Fruit fly (Drosophila melanogaster) whole organism, embryonic: ENCODE results near the gene Dhdds.

ENCODE experiments used
- ATbp ChIP-seq: fragments of 200-800 bp; sonication (Bioruptor generic); optimal IDR thresholded peaks from 2 replicates; lab custom pipeline; 2017; ENCODE audit warnings: missing biosample characterization, mild to moderate bottlenecking, missing genetic modification characterization, missing genetic modification reagents
- CG11398 ChIP-seq: fragments of 200-800 bp; sonication (Bioruptor generic); optimal IDR thresholded peaks from 2 replicates; lab custom pipeline; 2016; ENCODE audit warnings: missing biosample characterization, missing genetic modification characterization
- CG12391 ChIP-seq: fragments of 200-800 bp; sonication (Bioruptor generic); optimal IDR thresholded peaks from 3 replicates; lab custom pipeline; 2018; ENCODE audit warnings: missing biosample characterization, mild to moderate bottlenecking, missing genetic modification characterization, moderate library complexity
- CG13424 ChIP-seq: fragments of 200-800 bp; sonication (Bioruptor generic); optimal IDR thresholded peaks from 2 replicates; lab custom pipeline; 2019; ENCODE audit warnings: missing biosample characterization, mild to moderate bottlenecking, missing genetic modification characterization, moderate library complexity
- CG16863 ChIP-seq: fragments of 200-800 bp; sonication (Bioruptor generic); optimal IDR thresholded peaks from 3 replicates; lab custom pipeline; 2016; ENCODE audit warnings: missing biosample characterization, missing genetic modification characterization
- CG17802 ChIP-seq: fragments of 200-800 bp; sonication (Bioruptor generic); optimal IDR thresholded peaks from 2 replicates; lab custom pipeline; 2018; ENCODE audit warnings: missing biosample characterization, mild to moderate bottlenecking, missing genetic modification characterization, moderate library complexity
- CG30431 ChIP-seq: fragments of 200-800 bp; sonication (Bioruptor generic); optimal IDR thresholded peaks from 2 replicates; lab custom pipeline; 2017; ENCODE audit warnings: missing biosample characterization, missing genetic modification characterization
- CG3065 ChIP-seq: fragments of 200-800 bp; sonication (Bioruptor generic); optimal IDR thresholded peaks from 2 replicates; lab custom pipeline; 2016; ENCODE audit warnings: missing biosample characterization, missing genetic modification characterization
- CG31224 ChIP-seq: fragments of 200-800 bp; sonication (Bioruptor generic); IDR thresholded peaks from 2 replicates; pipeline ENCODE4 v1.3.6; 2022; ENCODE audit warnings: missing biosample characterization, missing genetic modification characterization
- CG33213 ChIP-seq: fragments of 200-800 bp; sonication (Bioruptor generic); optimal IDR thresholded peaks from 3 replicates; lab custom pipeline; 2016; ENCODE audit warnings: missing biosample characterization, missing genetic modification characterization
- CG5953 ChIP-seq: fragments of 200-800 bp; sonication (Bioruptor generic); IDR thresholded peaks from 2 replicates; pipeline ENCODE4 v1.3.6; 2022; ENCODE audit warnings: missing biosample characterization, missing genetic modification characterization
- CG6683 ChIP-seq: fragments of 200-800 bp; sonication (Bioruptor generic); optimal IDR thresholded peaks from 2 replicates; lab custom pipeline; 2017; ENCODE audit warnings: missing biosample characterization, mild to moderate bottlenecking, missing genetic modification characterization, missing genetic modification reagents
- CG7786 ChIP-seq: fragments of 200-800 bp; sonication (Bioruptor generic); optimal IDR thresholded peaks from 2 replicates; lab custom pipeline; 2016; ENCODE audit warnings: missing biosample characterization, missing genetic modification characterization
- CG8359 ChIP-seq: fragments of 200-800 bp; sonication (Bioruptor generic); optimal IDR thresholded peaks from 2 replicates; lab custom pipeline; 2017; ENCODE audit warnings: missing biosample characterization, mild to moderate bottlenecking, missing genetic modification characterization, borderline replicate concordance
- D ChIP-seq, 2 experiments: fragments of 200-800 bp in 1 of 2; fragments of >200 bp in 1 of 2; sonication (Bioruptor generic) in 1 of 2; optimal IDR thresholded peaks; 2 replicates in 1 of 2; 3 replicates in 1 of 2; lab custom pipeline; 2017; ENCODE audit warnings: mild to moderate bottlenecking in 1 of 2, missing biosample characterization in 1 of 2, missing genetic modification characterization in 1 of 2, missing genetic modification reagents in 1 of 2
- Deaf1 ChIP-seq: fragments of 200-800 bp; optimal IDR thresholded peaks from 3 replicates; lab custom pipeline; 2019; ENCODE audit warnings: missing biosample characterization, mild to moderate bottlenecking, missing genetic modification characterization, moderate library complexity
- Doc3 ChIP-seq: fragments of 200-800 bp; sonication (Bioruptor generic); IDR thresholded peaks from 3 replicates; pipeline ENCODE4 v1.3.6; 2022; ENCODE audit warnings: missing biosample characterization, missing genetic modification characterization; ENCODE audit not compliant: partially characterized antibody
- Dp ChIP-seq: fragments of 200-800 bp; sonication (Bioruptor generic); optimal IDR thresholded peaks from 2 replicates; lab custom pipeline; 2018; ENCODE audit warnings: missing biosample characterization, mild to moderate bottlenecking, missing genetic modification characterization, moderate library complexity
- E2f1 ChIP-seq: fragments of 200-800 bp; sonication (Bioruptor generic); IDR thresholded peaks from 2 replicates; pipeline ENCODE4 v1.3.6; 2022; ENCODE audit warnings: missing biosample characterization, missing genetic modification characterization
- HLHmδ ChIP-seq: fragments of 200-800 bp; sonication (Bioruptor generic); optimal IDR thresholded peaks from 2 replicates; lab custom pipeline; 2018; ENCODE audit warnings: missing biosample characterization, mild to moderate bottlenecking, missing genetic modification characterization, moderate library complexity
- Hr78 ChIP-seq, 2 experiments: fragments of 200-800 bp in 1 of 2; fragments of >200 bp in 1 of 2; sonication (Bioruptor generic) in 1 of 2; optimal IDR thresholded peaks; 2 replicates each; lab custom pipeline; 2017 to 2019; ENCODE audit warnings: missing biosample characterization in 2 of 2, missing genetic modification characterization in 2 of 2, mild to moderate bottlenecking in 1 of 2, moderate library complexity in 1 of 2
- NC2β ChIP-seq: fragments of 200-800 bp; sonication (Bioruptor generic); optimal IDR thresholded peaks from 2 replicates; lab custom pipeline; 2016; ENCODE audit warnings: missing biosample characterization, missing genetic modification characterization
- Sin3A ChIP-seq: fragments of >200 bp; optimal IDR thresholded peaks from 2 replicates; lab custom pipeline; 2018
- Spps ChIP-seq: fragments of 200-800 bp; sonication (Bioruptor generic); optimal IDR thresholded peaks from 2 replicates; lab custom pipeline; 2018; ENCODE audit warnings: missing biosample characterization, mild to moderate bottlenecking, missing genetic modification characterization
- Usf ChIP-seq: fragments of 200-800 bp; sonication (Bioruptor generic); optimal IDR thresholded peaks from 2 replicates; lab custom pipeline; 2017; ENCODE audit warnings: missing genotype, missing biosample characterization, missing genetic modification characterization
- Xbp1 ChIP-seq: fragments of 200-800 bp; sonication (Bioruptor generic); optimal IDR thresholded peaks from 3 replicates; lab custom pipeline; 2016; ENCODE audit warnings: missing biosample characterization, mild to moderate bottlenecking, missing genetic modification characterization
- ab ChIP-seq: fragments of 200-800 bp; sonication (Bioruptor generic); optimal IDR thresholded peaks from 2 replicates; lab custom pipeline; 2016; ENCODE audit warnings: missing biosample characterization, missing genetic modification characterization
- ac ChIP-seq: fragments of 200-800 bp; sonication (Bioruptor generic); optimal IDR thresholded peaks from 3 replicates; lab custom pipeline; 2017; ENCODE audit warnings: missing biosample characterization, mild to moderate bottlenecking, missing genetic modification characterization
- az2 ChIP-seq: fragments of 200-800 bp; sonication (Bioruptor generic); optimal IDR thresholded peaks from 3 replicates; lab custom pipeline; 2016; ENCODE audit warnings: missing biosample characterization, missing genetic modification characterization
- bab2 ChIP-seq: fragments of 200-800 bp; sonication (Bioruptor generic); optimal IDR thresholded peaks from 2 replicates; lab custom pipeline; 2016; ENCODE audit warnings: missing biosample characterization, missing genetic modification characterization
- chif ChIP-seq, 2 experiments: fragments of 200-800 bp; sonication (Bioruptor generic); optimal IDR thresholded peaks; 3 replicates each; lab custom pipeline; 2016; ENCODE audit warnings: missing biosample characterization in 2 of 2, missing genetic modification characterization in 2 of 2
- cwo ChIP-seq: fragments of 200-800 bp; sonication (Bioruptor generic); optimal IDR thresholded peaks from 3 replicates; lab custom pipeline; 2017; ENCODE audit warnings: missing biosample characterization, missing genetic modification characterization, mild to moderate bottlenecking, moderate library complexity, missing genetic modification reagents
- disco-r ChIP-seq: fragments of 200-800 bp; sonication (Bioruptor generic); optimal IDR thresholded peaks from 2 replicates; lab custom pipeline; 2016; ENCODE audit warnings: missing biosample characterization, missing genetic modification characterization
- dmrt99B ChIP-seq: fragments of 200-800 bp; sonication (Bioruptor generic); optimal IDR thresholded peaks from 2 replicates; lab custom pipeline; 2018; ENCODE audit warnings: missing biosample characterization, mild to moderate bottlenecking, missing genetic modification characterization, moderate library complexity
- dpn ChIP-seq, 2 experiments: fragments of 200-800 bp; sonication (Bioruptor generic); optimal IDR thresholded peaks; 3 replicates each; lab custom pipeline; 2016; ENCODE audit warnings: missing biosample characterization in 2 of 2, missing genetic modification characterization in 2 of 2
- emc ChIP-seq: fragments of 200-800 bp; sonication (Bioruptor generic); optimal IDR thresholded peaks from 2 replicates; lab custom pipeline; 2016; ENCODE audit warnings: missing biosample characterization, missing genetic modification characterization
- exex ChIP-seq: fragments of 200-800 bp; sonication (Bioruptor generic); optimal IDR thresholded peaks from 4 replicates; lab custom pipeline; 2018; ENCODE audit warnings: missing biosample characterization, mild to moderate bottlenecking, missing genetic modification characterization, moderate library complexity
- gro ChIP-seq: fragments of 200-800 bp; sonication (Bioruptor generic); optimal IDR thresholded peaks from 2 replicates; lab custom pipeline; 2016; ENCODE audit warnings: missing biosample characterization, missing genetic modification characterization
- her ChIP-seq: fragments of 200-800 bp; sonication (Bioruptor generic); optimal IDR thresholded peaks from 2 replicates; lab custom pipeline; 2016; ENCODE audit warnings: missing biosample characterization, missing genetic modification characterization
- nerfin-2 ChIP-seq: fragments of 200-800 bp; sonication (Bioruptor generic); IDR thresholded peaks from 2 replicates; pipeline ENCODE4 v1.3.6; 2022; ENCODE audit warnings: missing biosample characterization, missing genetic modification characterization; ENCODE audit not compliant: partially characterized antibody
- nmo ChIP-seq: fragments of 200-800 bp; sonication (Bioruptor generic); optimal IDR thresholded peaks from 2 replicates; lab custom pipeline; 2018; ENCODE audit warnings: missing biosample characterization, mild to moderate bottlenecking, missing genetic modification characterization, moderate library complexity
- pfk ChIP-seq: fragments of 200-800 bp; sonication (Bioruptor generic); optimal IDR thresholded peaks from 2 replicates; lab custom pipeline; 2018; ENCODE audit warnings: missing biosample characterization, mild to moderate bottlenecking, missing genetic modification characterization, moderate library complexity
- pros ChIP-seq: fragments of 200-800 bp; sonication (Bioruptor generic); optimal IDR thresholded peaks from 3 replicates; lab custom pipeline; 2019; ENCODE audit warnings: missing biosample characterization, mild to moderate bottlenecking, missing genetic modification characterization, moderate library complexity
- salm ChIP-seq: fragments of 200-800 bp; sonication (Bioruptor generic); optimal IDR thresholded peaks from 2 replicates; lab custom pipeline; 2018; ENCODE audit warnings: missing biosample characterization, mild to moderate bottlenecking, missing genetic modification characterization
- shn ChIP-seq: fragments of 200-800 bp; sonication (Bioruptor generic); optimal IDR thresholded peaks from 3 replicates; lab custom pipeline; 2016; ENCODE audit warnings: missing biosample characterization, missing genetic modification characterization
- sob ChIP-seq: fragments of 200-800 bp; sonication (Bioruptor generic); IDR thresholded peaks from 2 replicates; pipeline ENCODE4 v1.3.6; 2022; ENCODE audit warnings: missing biosample characterization, missing genetic modification characterization
- tio ChIP-seq: fragments of 200-800 bp; sonication (Bioruptor generic); optimal IDR thresholded peaks from 2 replicates; lab custom pipeline; 2017; ENCODE audit warnings: missing biosample characterization, missing genetic modification characterization, inconsistent platforms
- vfl ChIP-seq: fragments of 200-800 bp; sonication (Bioruptor generic); optimal IDR thresholded peaks from 2 replicates; lab custom pipeline; 2016; ENCODE audit warnings: missing biosample characterization, missing genetic modification characterization
- zen2 ChIP-seq: fragments of 200-800 bp; sonication (Bioruptor generic); IDR thresholded peaks from 3 replicates; pipeline ENCODE4 v1.3.6; 2022; ENCODE audit warnings: missing biosample characterization, missing genetic modification characterization; ENCODE audit not compliant: partially characterized antibody
- zf30C ChIP-seq: fragments of 200-800 bp; sonication (Bioruptor generic); optimal IDR thresholded peaks from 3 replicates; lab custom pipeline; 2018; ENCODE audit warnings: missing biosample characterization, mild to moderate bottlenecking, missing genetic modification characterization

Dhdds gene

dm6 chrX:7934679-7935078, 1.5 kb upstream of the Dhdds start, which contains the start of gene RpS14b (continued):
- TF ChIP-seq Hr78 (GFP tag; optimal IDR thresholded peaks at IDR 0.05; lab: Kevin White, UChicago) (no peak), tio (GFP tag; lab: Kevin White, UChicago) (no peak), disco-r (GFP tag; lab: Kevin White, UChicago) (no peak), CG3065 (GFP tag; lab: Kevin White, UChicago) (no peak), CG17802 (no peak), pros (GFP tag; lab: Kevin White, UChicago) (no peak), E2f1 (GFP tag; lab: Robert Waterston, UW) (peak; percentile 36; the same call in 1 of the 2 replicates), CG31224 (GFP tag; lab: Robert Waterston, UW) (peak; percentile 47), D (optimal IDR thresholded peaks at IDR 0.05; lab: Kevin White, UChicago) (no peak), D (GFP tag; optimal IDR thresholded peaks at IDR 0.05; lab: Kevin White, UChicago) (no peak), exex (tag; lab: Kevin White, UChicago) (no peak), dpn (GFP tag; optimal IDR thresholded peaks at IDR 0.05; lab: Kevin White, UChicago) (peak; percentile 15 to 55), HLHmδ (GFP tag; lab: Kevin White, UChicago) (peak; percentile 59), Xbp1 (GFP tag; lab: Kevin White, UChicago) (peak; percentile 62), zen2 (GFP tag; lab: Robert Waterston, UW) (peak; percentile 62; the same call in 1 of the 3 replicates), chif (GFP tag; optimal IDR thresholded peaks at IDR 0.05; lab: Kevin White, UChicago) (peak; percentile 5 to 52), Deaf1 (tag; lab: Kevin White, UChicago) (peak; percentile 7), cwo (GFP tag; lab: Kevin White, UChicago) (peak; percentile 35), Usf (GFP tag; lab: Kevin White, UChicago) (no peak), Dp (GFP tag; lab: Kevin White, UChicago) (peak; percentile 19), az2 (GFP tag; lab: Kevin White, UChicago) (no peak), nmo (peak; percentile 30), ac (GFP tag; lab: Kevin White, UChicago) (no peak), CG12391 (tag; lab: Kevin White, UChicago) (peak; percentile 45), bab2 (GFP tag; lab: Kevin White, UChicago) (peak; percentile 48), dmrt99B (tag; lab: Kevin White, UChicago) (peak; percentile 10), ATbp (peak; percentile 16), ab (GFP tag; lab: Kevin White, UChicago) (peak; percentile 3), CG8359 (no peak), her (GFP tag; lab: Kevin White, UChicago) (peak; percentile 63), CG16863 (GFP tag; lab: Kevin White, UChicago) (peak; percentile 8), sob (GFP tag; lab: Robert Waterston, UW) (peak; percentile 80), Doc3 (peak; percentile 38; the same call in 1 of the 3 replicates), CG33213 (GFP tag; lab: Kevin White, UChicago) (peak; percentile 66), Spps (no peak), zf30C (GFP tag; lab: Kevin White, UChicago) (peak; percentile 50), gro (peak; percentile 72), CG7786 (peak; percentile 32), vfl (GFP tag; lab: Kevin White, UChicago) (peak; percentile 35), CG6683 (GFP tag; lab: Kevin White, UChicago) (no peak), CG13424 (tag; lab: Kevin White, UChicago) (peak; percentile 23), NC2β (peak; percentile 70), shn (GFP tag; lab: Kevin White, UChicago) (peak; percentile 40), Sin3A (lab: Kevin White, UChicago) (peak; percentile 46), nerfin-2 (GFP tag; lab: Robert Waterston, UW) (0 out of 2 replicates have a peak, but pooled peaks have one; percentile 38), emc (peak; percentile 27), pfk (GFP tag; lab: Kevin White, UChicago) (peak; percentile 63), salm (tag; lab: Kevin White, UChicago) (no peak), CG30431 (no peak), CG11398 (no peak), CG5953 (GFP tag; lab: Robert Waterston, UW) (no peak)
